Worm (Caenorhabditis elegans): ENCODE measurements around the gene T27E7.9.
A peak's percentile ranks its signal among the peaks of the same experiment; 100 is the strongest.

The T27E7.9 gene

DNA sequence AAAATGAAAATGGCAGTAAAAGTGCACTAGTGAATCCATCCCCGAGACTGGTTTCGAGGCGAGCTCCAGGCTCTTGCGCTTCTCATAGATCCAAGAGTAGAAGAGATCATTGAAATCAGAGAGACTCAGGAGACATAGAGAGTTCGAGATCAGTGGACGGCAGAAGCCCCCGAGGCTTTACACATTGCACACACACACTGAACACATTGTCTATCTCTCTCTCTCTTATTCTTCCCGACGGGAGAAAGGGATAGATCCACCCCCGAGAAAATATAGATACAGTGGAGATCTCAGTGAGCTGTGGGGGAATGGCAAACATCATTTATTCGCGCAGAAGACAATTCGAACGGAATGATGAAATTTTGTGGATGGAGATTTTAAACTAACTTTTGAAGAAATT lies 42.2 kb downstream of the T27E7.9 start:
- TF ChIP-seq pha-4 (tag; optimal IDR thresholded peaks at IDR 0.05) (peak; percentile 20), nhr-43 (tag; optimal IDR thresholded peaks at IDR 0.05; ENCODE audit: poor library complexity, severe bottlenecking) (no peak)

DNA sequence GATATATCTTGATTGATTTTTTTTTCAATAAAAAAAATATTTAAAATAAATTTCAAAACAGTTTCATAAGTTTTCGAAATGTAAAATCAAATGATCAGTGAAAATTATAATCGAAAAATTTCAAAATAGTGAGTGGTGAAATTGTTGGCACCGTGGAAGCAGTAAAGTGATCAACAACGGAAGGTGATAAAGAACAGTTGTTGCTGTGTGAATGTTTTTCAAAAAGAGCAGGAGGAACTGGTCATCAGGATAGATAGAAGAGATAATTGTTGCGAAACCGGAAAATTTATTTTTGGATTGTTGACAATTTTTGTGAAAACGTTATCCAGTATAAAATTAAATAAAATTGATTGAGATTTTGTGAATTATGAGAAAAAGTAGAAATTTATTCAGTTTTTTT lies 43.2 kb downstream of the T27E7.9 start:
- no peak for TF ChIP-seq lin-15B (tag; optimal IDR thresholded peaks at IDR 0.05)
- no peak for TF ChIP-seq snpc-4 (tag; optimal IDR thresholded peaks at IDR 0.05)
- TF ChIP-seq tbx-2 (tag; optimal IDR thresholded peaks at IDR 0.05): no peak
- TF ChIP-seq ztf-11 (tag; optimal IDR thresholded peaks at IDR 0.05): no peak
- TF ChIP-seq ama-1 (optimal IDR thresholded peaks at IDR 0.05): no peak
- TF ChIP-seq nhr-76 (tag; optimal IDR thresholded peaks at IDR 0.05): no peak
- no peak for TF ChIP-seq nhr-67 (tag; optimal IDR thresholded peaks at IDR 0.05)
- no peak for TF ChIP-seq nhr-43 (tag; optimal IDR thresholded peaks at IDR 0.05; ENCODE audit: poor library complexity, severe bottlenecking)
- TF ChIP-seq fkh-10 (GFP tag; optimal IDR thresholded peaks at IDR 0.05): no peak
- TF ChIP-seq nhr-28 (tag; optimal IDR thresholded peaks at IDR 0.05): no peak
- no peak for TF ChIP-seq ceh-82 (tag; optimal IDR thresholded peaks at IDR 0.05)
- no peak for TF ChIP-seq sea-2 (GFP tag; optimal IDR thresholded peaks at IDR 0.05)
- TF ChIP-seq hmg-11 (tag; optimal IDR thresholded peaks at IDR 0.05): no peak
- TF ChIP-seq mml-1 (tag; optimal IDR thresholded peaks at IDR 0.05): no peak
- no peak for TF ChIP-seq ceh-16 (tag; optimal IDR thresholded peaks at IDR 0.05)
- no peak for TF ChIP-seq ZK546.5 (tag; optimal IDR thresholded peaks at IDR 0.05)
- no peak for TF ChIP-seq fos-1 (tag; optimal IDR thresholded peaks at IDR 0.05)
- TF ChIP-seq unc-39 (tag; optimal IDR thresholded peaks at IDR 0.05): no peak
- TF ChIP-seq nhr-77 (tag; optimal IDR thresholded peaks at IDR 0.05): no peak

DNA sequence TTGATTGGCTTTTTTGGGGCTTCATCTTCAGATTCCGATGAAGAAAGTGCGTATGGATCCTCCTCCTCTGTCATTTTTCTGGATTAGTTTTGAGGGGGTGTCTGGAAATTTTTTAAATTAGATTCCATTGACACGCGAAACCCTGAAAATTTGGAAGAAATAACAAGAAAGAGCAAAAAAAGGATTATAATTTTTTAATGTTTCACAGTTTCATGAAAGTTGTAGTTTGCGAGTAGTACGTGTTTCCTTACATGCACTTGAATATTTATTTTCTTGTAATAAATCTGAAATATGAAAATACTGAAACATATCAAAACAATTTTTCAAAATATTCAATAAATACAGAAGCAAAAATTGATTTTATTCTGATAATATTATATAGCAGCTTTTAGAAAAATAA lies 44.1 kb downstream of the T27E7.9 start, which contains the start of gene tag-273:
tag-273 (minus strand) TSS at position 101 of the 400 bp plus-strand sequence.
- TF ChIP-seq snpc-4 (tag; optimal IDR thresholded peaks at IDR 0.05) (no peak), ceh-9 (tag; optimal IDR thresholded peaks at IDR 0.05) (no peak), nhr-76 (tag; optimal IDR thresholded peaks at IDR 0.05) (no peak), egl-5 (tag; optimal IDR thresholded peaks at IDR 0.05) (no peak), nhr-12 (tag; optimal IDR thresholded peaks at IDR 0.05) (no peak)
